In the genomic region with DNA sequence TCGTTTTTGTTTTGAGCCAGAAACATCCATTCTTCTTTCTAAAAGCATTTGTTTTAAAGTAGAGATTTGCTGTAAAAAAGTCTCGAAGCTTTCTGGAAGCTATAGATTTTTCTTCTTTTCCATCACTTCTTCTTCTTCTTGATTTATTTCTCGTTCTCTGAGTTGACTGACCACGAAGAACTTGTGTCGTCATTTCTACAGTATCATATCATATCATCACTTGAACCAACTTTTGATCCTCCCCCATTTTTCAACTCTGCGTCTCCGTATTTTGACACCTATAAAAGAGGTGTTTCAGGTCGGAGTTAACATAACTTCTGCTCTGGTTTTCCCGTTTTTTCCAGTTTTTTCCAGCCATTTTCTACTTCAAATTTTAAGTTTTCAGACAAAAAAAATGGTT, we compare ENCODE assay signal across 2 worm cellular contexts.
TF ChIP-seq lines count a peak whose summit lies in the region.

Gene F11A5.9, plus strand, starts transcription at position 386 of the 400 bp plus-strand sequence.

TF ChIP-seq in whole organism, L1 larva, 84 proteins besides CTCF, POLR2A, EP300 and RAD21:
- TF ChIP-seq elt-2 (tag; optimal IDR thresholded peaks at IDR 0.05; lab: Kevin White, UChicago) (no peak), blmp-1 (tag; optimal IDR thresholded peaks at IDR 0.05; lab: Kevin White, UChicago) (peak; percentile 38), nhr-76 (tag; optimal IDR thresholded peaks at IDR 0.05; lab: Kevin White, UChicago) (no peak), lsy-2 (tag; optimal IDR thresholded peaks at IDR 0.05; lab: Kevin White, UChicago) (peak in 1 of 2 experiments; percentile 35), elt-3 (tag; optimal IDR thresholded peaks at IDR 0.05; lab: Kevin White, UChicago) (peak in 2 of 6 experiments; percentile 5 to 69), lin-35 (GFP tag; optimal IDR thresholded peaks at IDR 0.05; lab: Kevin White, UChicago) (peak in 1 of 2 experiments; percentile 9), lir-3 (tag; optimal IDR thresholded peaks at IDR 0.05; lab: Kevin White, UChicago; ENCODE audit: poor library complexity) (no peak), nhr-19 (GFP tag; conservative IDR thresholded peaks at IDR 0.05; lab: Robert Waterston, UW) (peak; percentile 19; the same call in 1 of the 2 replicates)

TF ChIP-seq in whole organism, L4 larva, 104 proteins besides CTCF, POLR2A, EP300 and RAD21:
- TF ChIP-seq T26A8.4 (GFP tag; IDR thresholded peaks at IDR 0.05; lab: Robert Waterston, UW) (no peak), mdl-1 (tag; optimal IDR thresholded peaks at IDR 0.05; lab: Kevin White, UChicago) (peak in 1 of 2 experiments; percentile 5), skn-1 (tag; optimal IDR thresholded peaks at IDR 0.05; lab: Kevin White, UChicago) (no peak), F44E2.7 (GFP tag; IDR thresholded peaks at IDR 0.05; lab: Robert Waterston, UW) (no peak), nhr-28 (tag; optimal IDR thresholded peaks at IDR 0.05; lab: Kevin White, UChicago) (peak; percentile 24), unc-130 (GFP tag; optimal IDR thresholded peaks at IDR 0.05; lab: Kevin White, UChicago) (no peak), sdz-12 (GFP tag; optimal IDR thresholded peaks at IDR 0.05; lab: Kevin White, UChicago) (no peak), php-3 (GFP tag; IDR thresholded peaks at IDR 0.05; lab: Robert Waterston, UW) (no peak), nhr-10 (tag; optimal IDR thresholded peaks at IDR 0.05; lab: Kevin White, UChicago) (no peak), set-16 (GFP tag; IDR thresholded peaks at IDR 0.05; lab: Robert Waterston, UW) (no peak), gei-8 (GFP tag; optimal IDR thresholded peaks at IDR 0.05; lab: Kevin White, UChicago) (no peak), pha-4 (GFP tag; IDR thresholded peaks at IDR 0.05; lab: Robert Waterston, UW) (no peak), pha-4 (tag; optimal IDR thresholded peaks at IDR 0.05; lab: Kevin White, UChicago) (no peak), mxl-2 (GFP tag; conservative IDR thresholded peaks at IDR 0.05; lab: Robert Waterston, UW) (no peak), lin-1 (GFP tag; IDR thresholded peaks at IDR 0.05; lab: Robert Waterston, UW) (no peak), unc-62 (GFP tag; optimal IDR thresholded peaks at IDR 0.05 in 1 of 2; lab: Kevin White, UChicago) (peak in 1 of 2 experiments; percentile 69), unc-62 (tag; optimal IDR thresholded peaks at IDR 0.05; lab: Kevin White, UChicago) (no peak), F26F4.8 (GFP tag; conservative IDR thresholded peaks at IDR 0.05; lab: Robert Waterston, UW) (no peak), Y105C5A.15 (GFP tag; IDR thresholded peaks at IDR 0.05; lab: Robert Waterston, UW) (no peak), dve-1 (tag; optimal IDR thresholded peaks at IDR 0.05; lab: Kevin White, UChicago; ENCODE audit: insufficient read depth) (no peak), mes-2 (tag; optimal IDR thresholded peaks at IDR 0.05; lab: Kevin White, UChicago; ENCODE audit: poor library complexity, severe bottlenecking) (no peak), snpc-4 (tag; optimal IDR thresholded peaks at IDR 0.05; lab: Kevin White, UChicago) (no peak), mep-1 (tag; optimal IDR thresholded peaks at IDR 0.05; lab: Kevin White, UChicago) (no peak), ceh-32 (tag; optimal IDR thresholded peaks at IDR 0.05; lab: Kevin White, UChicago; ENCODE audit: poor library complexity) (no peak), jun-1 (tag; optimal IDR thresholded peaks at IDR 0.05; lab: Kevin White, UChicago) (no peak)

Comparison
In these comparisons a context has a peak if more than half of its experiments do, and no peak if none do; other contexts are left out.
1. Of the 29 proteins assayed by ChIP-seq in both whole organism, L4 larva and whole organism, L1 larva: peak only in whole organism, L4 larva: nhr-28; only in whole organism, L1 larva: none; in both: none; in neither: 25; mixed calls (peak in some experiments, not most) for 3.